Worm (Caenorhabditis elegans) whole organism, young adult: ENCODE results near the gene nep-23.

Source experiments
- B0035.1 ChIP-seq: sonication (generic microtip); optimal IDR thresholded peaks from 2 replicates; lab custom pipeline; 2016; ENCODE audit warnings: missing genetic modification characterization, mild to moderate bottlenecking, missing compliant biosample characterization, missing genotype, missing genetic modification reagents
- T26A5.8 ChIP-seq: sonication (generic microtip); optimal IDR thresholded peaks from 2 replicates; lab custom pipeline; 2016; ENCODE audit warnings: missing genetic modification characterization, missing compliant biosample characterization
- Y79H2A.3 ChIP-seq: fragments of 200-800 bp; sonication (Bioruptor generic); conservative IDR thresholded peaks from 2 replicates; pipeline ENCODE4 v1.3.6; 2022; ENCODE audit warnings: missing genetic modification reagents, missing genetic modification characterization, missing compliant biosample characterization
- akir-1 ChIP-seq: fragments of 200-800 bp; sonication (Bioruptor generic); optimal IDR thresholded peaks from 2 replicates; lab custom pipeline; 2018; ENCODE audit warnings: mild to moderate bottlenecking, missing genetic modification characterization, moderate library complexity, missing compliant biosample characterization
- attf-6 ChIP-seq: fragments of 200-800 bp; sonication (Bioruptor generic); IDR thresholded peaks from 2 replicates; pipeline ENCODE4 v1.3.6; 2022; ENCODE audit warnings: missing genetic modification reagents, missing genetic modification characterization, missing compliant biosample characterization
- ccch-3 ChIP-seq: fragments of 200-800 bp; sonication (Bioruptor generic); optimal IDR thresholded peaks from 2 replicates; lab custom pipeline; 2018; ENCODE audit warnings: mild to moderate bottlenecking, missing genetic modification characterization, missing compliant biosample characterization
- fkh-3 ChIP-seq: sonication (generic microtip); optimal IDR thresholded peaks from 2 replicates; lab custom pipeline; 2016; ENCODE audit warnings: mild to moderate bottlenecking, missing genetic modification characterization, missing compliant biosample characterization
- him-1 ChIP-seq: sonication (generic microtip); optimal IDR thresholded peaks from 2 replicates; lab custom pipeline; 2016; ENCODE audit warnings: missing genotype, missing genetic modification reagents, missing genetic modification characterization, missing compliant biosample characterization
- nhr-90 ChIP-seq: sonication (generic microtip); optimal IDR thresholded peaks from 2 replicates; lab custom pipeline; 2016; ENCODE audit warnings: missing genotype, mild to moderate bottlenecking, missing genetic modification characterization, missing compliant biosample characterization
- pha-4 ChIP-seq: fragments of 150-350 bp; sonication (generic microtip); optimal IDR thresholded peaks from 2 replicates; lab custom pipeline; 2014; ENCODE audit warnings: missing biosample characterization, missing genetic modification reagents, missing genetic modification characterization
- sea-2 ChIP-seq: fragments of 200-800 bp; sonication (Bioruptor generic); IDR thresholded peaks from 2 replicates; pipeline ENCODE4 v1.3.6; 2022; ENCODE audit warnings: missing genetic modification characterization, missing compliant biosample characterization
- unc-130 ChIP-seq: sonication (generic microtip); optimal IDR thresholded peaks from 2 replicates; lab custom pipeline; 2016; ENCODE audit warnings: missing genetic modification reagents, missing genetic modification characterization, missing compliant biosample characterization
- unc-62 ChIP-seq: fragments of 150-350 bp; optimal IDR thresholded peaks from 2 replicates; lab custom pipeline; 2014; ENCODE audit warnings: missing biosample characterization, missing genetic modification reagents, missing genetic modification characterization
- zim-3 ChIP-seq: sonication (generic microtip); optimal IDR thresholded peaks from 2 replicates; lab custom pipeline; 2017; ENCODE audit warnings: mild to moderate bottlenecking, missing genetic modification characterization, moderate library complexity, missing compliant biosample characterization

DNA sequence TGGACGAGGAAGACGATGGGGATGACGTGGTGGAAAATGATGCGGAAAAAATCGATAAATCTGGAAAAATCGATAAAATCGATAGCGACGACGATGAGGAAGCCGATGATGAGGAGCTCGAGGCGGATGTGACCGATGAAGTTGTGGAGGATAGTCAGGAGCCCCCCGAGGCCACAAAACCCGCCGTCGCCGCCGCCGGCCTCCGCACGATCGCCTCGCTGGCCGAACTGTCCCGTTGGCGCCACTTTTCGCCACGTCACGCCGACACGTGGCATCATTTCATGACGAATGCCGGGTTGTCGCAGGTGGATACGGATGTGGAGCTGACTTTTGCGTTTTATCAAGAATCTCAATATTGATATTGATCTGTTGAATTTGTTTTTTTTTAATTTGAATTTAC is 42.3 kb downstream of the nep-23 start:
- TF ChIP-seq him-1 (tag; lab: Kevin White, UChicago) (no peak), fkh-3 (no peak), unc-130 (no peak), sea-2 (GFP tag; lab: Robert Waterston, UW) (no peak), akir-1 (no peak), Y79H2A.3 (GFP tag; lab: Robert Waterston, UW) (no peak), pha-4 (tag; lab: Kevin White, UChicago) (no peak), T26A5.8 (tag; lab: Kevin White, UChicago) (no peak), nhr-90 (tag; lab: Kevin White, UChicago) (no peak), ccch-3 (GFP tag; lab: Kevin White, UChicago) (no peak), zim-3 (tag; lab: Kevin White, UChicago) (no peak), B0035.1 (tag; lab: Kevin White, UChicago) (no peak), attf-6 (GFP tag; lab: Robert Waterston, UW) (no peak), unc-62 (no peak)
